Worm (Caenorhabditis elegans) whole organism, L4 larva: ENCODE results near the gene tut-1.
A peak's percentile ranks its signal among the peaks of the same experiment; 100 is the strongest.

ENCODE experiments used
- F26F4.8 ChIP-seq: fragments of 200-800 bp; sonication (Bioruptor generic); conservative IDR thresholded peaks from 2 replicates; pipeline ENCODE4 v1.3.6; 2022; ENCODE audit warnings: missing genetic modification characterization, missing compliant biosample characterization
- F49E8.2 ChIP-seq: sonication (generic microtip); optimal IDR thresholded peaks from 2 replicates; lab custom pipeline; 2016; ENCODE audit warnings: missing compliant biosample characterization, mild to moderate bottlenecking, missing genetic modification characterization, borderline replicate concordance
- T20F7.1 ChIP-seq: fragments of 200-800 bp; sonication (Bioruptor generic); optimal IDR thresholded peaks from 2 replicates; lab custom pipeline; 2018; ENCODE audit warnings: mild to moderate bottlenecking, missing genetic modification characterization, missing compliant biosample characterization
- Y48G9A.11 ChIP-seq: fragments of 200-800 bp; sonication (Bioruptor generic); IDR thresholded peaks from 2 replicates; pipeline ENCODE4 v1.3.6; 2022; ENCODE audit warnings: missing genetic modification reagents, missing genetic modification characterization, missing compliant biosample characterization
- ZK337.2 ChIP-seq: fragments of 200-800 bp; sonication (Bioruptor generic); IDR thresholded peaks from 2 replicates; pipeline ENCODE4 v1.3.6; 2022; ENCODE audit warnings: missing genetic modification reagents, missing genetic modification characterization, missing compliant biosample characterization
- ZK546.5 ChIP-seq, 2 experiments: sonication (generic microtip); optimal IDR thresholded peaks; 2 replicates each; lab custom pipeline; 2017; ENCODE audit warnings: missing biosample characterization in 2 of 2, missing genetic modification characterization in 2 of 2
- ama-1 ChIP-seq: fragments of 150-350 bp; optimal IDR thresholded peaks from 2 replicates; lab custom pipeline; 2014; ENCODE audit warnings: inconsistent platforms, mixed read lengths
- ceh-62 ChIP-seq: sonication (generic microtip); optimal IDR thresholded peaks from 2 replicates; lab custom pipeline; 2017; ENCODE audit warnings: missing biosample characterization, missing genetic modification characterization
- ceh-82 ChIP-seq: sonication (generic microtip); optimal IDR thresholded peaks from 2 replicates; lab custom pipeline; 2017; ENCODE audit warnings: missing biosample characterization, missing genetic modification characterization
- dmd-6 ChIP-seq: fragments of 200-800 bp; sonication (Bioruptor generic); IDR thresholded peaks from 2 replicates; pipeline ENCODE4 v1.3.6; 2022; ENCODE audit warnings: missing genetic modification reagents, missing genetic modification characterization, missing compliant biosample characterization
- dpl-1 ChIP-seq: fragments of 150-350 bp; optimal IDR thresholded peaks from 2 replicates; lab custom pipeline; 2014; ENCODE audit warnings: missing biosample characterization, missing genetic modification reagents, missing genetic modification characterization
- dve-1 ChIP-seq: sonication (generic microtip); optimal IDR thresholded peaks from 2 replicates; lab custom pipeline; 2017; ENCODE audit warnings: antibody characterized with exemption, mild to moderate bottlenecking, missing genetic modification characterization, missing compliant biosample characterization; ENCODE audit not compliant: insufficient read depth
- egl-27 ChIP-seq: sonication (generic microtip); optimal IDR thresholded peaks from 3 replicates; lab custom pipeline; 2017; ENCODE audit warnings: missing biosample characterization, missing genetic modification reagents, missing genetic modification characterization
- hmg-1.1 ChIP-seq: fragments of 200-800 bp; sonication (Bioruptor generic); IDR thresholded peaks from 2 replicates; pipeline ENCODE4 v1.3.6; 2022; ENCODE audit warnings: missing genetic modification reagents, missing genetic modification characterization, missing compliant biosample characterization
- jun-1 ChIP-seq: fragments of 150-350 bp; optimal IDR thresholded peaks from 2 replicates; lab custom pipeline; 2014; ENCODE audit warnings: missing biosample characterization, missing genetic modification reagents, missing genetic modification characterization
- lin-1 ChIP-seq: fragments of 200-800 bp; sonication (Bioruptor generic); IDR thresholded peaks from 2 replicates; pipeline ENCODE4 v1.3.6; 2022; ENCODE audit warnings: missing genetic modification reagents, missing genetic modification characterization, missing compliant biosample characterization
- lin-13 ChIP-seq: fragments of 150-350 bp; optimal IDR thresholded peaks from 2 replicates; lab custom pipeline; 2014; ENCODE audit warnings: missing biosample characterization, missing genetic modification reagents, missing genetic modification characterization
- lin-15B ChIP-seq: fragments of 150-350 bp; sonication (generic microtip); optimal IDR thresholded peaks from 3 replicates; lab custom pipeline; 2014; ENCODE audit warnings: missing biosample characterization, missing genetic modification characterization
- lin-38 ChIP-seq: fragments of 200-800 bp; sonication (Bioruptor generic); IDR thresholded peaks from 2 replicates; pipeline ENCODE4 v1.3.6; 2022; ENCODE audit warnings: missing genetic modification reagents, missing genetic modification characterization, missing compliant biosample characterization
- lin-39 ChIP-seq: fragments of 150-350 bp; optimal IDR thresholded peaks from 2 replicates; lab custom pipeline; 2014; ENCODE audit warnings: missing biosample characterization, missing genetic modification reagents, missing genetic modification characterization
- lsy-2 ChIP-seq, 2 experiments: fragments of 150-350 bp in 1 of 2; sonication (generic microtip) in 1 of 2; optimal IDR thresholded peaks; 2 replicates each; lab custom pipeline; 2014 to 2017; ENCODE audit warnings: missing biosample characterization in 2 of 2, missing genetic modification characterization in 2 of 2
- madf-5 ChIP-seq, 2 experiments: fragments of 200-800 bp; sonication (Bioruptor generic); IDR thresholded peaks; 2 replicates each; pipeline ENCODE4 v1.3.6; 2022; ENCODE audit warnings: missing compliant biosample characterization in 2 of 2, missing genetic modification characterization in 2 of 2
- mep-1 ChIP-seq: fragments of 150-350 bp; sonication (generic microtip); optimal IDR thresholded peaks from 3 replicates; lab custom pipeline; 2014; ENCODE audit warnings: missing biosample characterization, missing genetic modification characterization
- mes-2 ChIP-seq: sonication (generic microtip); optimal IDR thresholded peaks from 2 replicates; lab custom pipeline; 2016; ENCODE audit warnings: missing genotype, mild to moderate bottlenecking, missing genetic modification characterization, missing compliant biosample characterization; ENCODE audit not compliant: poor library complexity, severe bottlenecking
- mxl-3 ChIP-seq: fragments of 200-800 bp; sonication (Bioruptor generic); optimal IDR thresholded peaks from 2 replicates; lab custom pipeline; 2018; ENCODE audit warnings: mild to moderate bottlenecking, missing genetic modification characterization, missing compliant biosample characterization
- nhr-111 ChIP-seq: fragments of 200-800 bp; sonication (Bioruptor generic); optimal IDR thresholded peaks from 2 replicates; lab custom pipeline; 2018; ENCODE audit warnings: mild to moderate bottlenecking, missing genetic modification characterization, missing compliant biosample characterization
- nhr-25 ChIP-seq: sonication (generic microtip); optimal IDR thresholded peaks from 2 replicates; lab custom pipeline; 2017; ENCODE audit warnings: missing genetic modification characterization, mild to moderate bottlenecking, missing compliant biosample characterization, antibody characterized with exemption, moderate library complexity, borderline replicate concordance; ENCODE audit not compliant: insufficient read depth
- nhr-42 ChIP-seq: fragments of 200-800 bp; sonication (Bioruptor generic); IDR thresholded peaks from 2 replicates; pipeline ENCODE4 v1.3.6; 2022; ENCODE audit warnings: missing genetic modification characterization, missing compliant biosample characterization
- nhr-76 ChIP-seq: fragments of 150-350 bp; optimal IDR thresholded peaks from 2 replicates; lab custom pipeline; 2014; ENCODE audit warnings: missing biosample characterization, missing genetic modification characterization
- nhr-77 ChIP-seq: fragments of 150-350 bp; optimal IDR thresholded peaks from 2 replicates; lab custom pipeline; 2014; ENCODE audit warnings: missing biosample characterization, missing genetic modification characterization
- set-16 ChIP-seq: fragments of 200-800 bp; sonication (Bioruptor generic); IDR thresholded peaks from 2 replicates; pipeline ENCODE4 v1.3.6; 2022; ENCODE audit warnings: missing genetic modification reagents, missing genetic modification characterization, missing compliant biosample characterization
- skn-1 ChIP-seq: fragments of 150-350 bp; optimal IDR thresholded peaks from 2 replicates; lab custom pipeline; 2014; ENCODE audit warnings: missing biosample characterization, missing genetic modification characterization
- snpc-1.2 ChIP-seq: fragments of 200-800 bp; sonication (Bioruptor generic); IDR thresholded peaks from 2 replicates; pipeline ENCODE4 v1.3.6; 2022; ENCODE audit warnings: missing genetic modification reagents, missing genetic modification characterization, missing compliant biosample characterization
- snpc-4 ChIP-seq: fragments of 150-350 bp; optimal IDR thresholded peaks from 2 replicates; lab custom pipeline; 2014; ENCODE audit warnings: missing biosample characterization, missing genetic modification characterization
- tag-97 ChIP-seq: fragments of 200-800 bp; sonication (Bioruptor generic); IDR thresholded peaks from 2 replicates; pipeline ENCODE4 v1.3.6; 2022; ENCODE audit warnings: missing genetic modification characterization, missing compliant biosample characterization
- zag-1 ChIP-seq: fragments of 150-350 bp; optimal IDR thresholded peaks from 2 replicates; lab custom pipeline; 2014; ENCODE audit warnings: missing biosample characterization, missing genetic modification characterization
- zip-11 ChIP-seq: fragments of 200-800 bp; sonication (Bioruptor generic); IDR thresholded peaks from 2 replicates; pipeline ENCODE4 v1.3.6; 2022; ENCODE audit warnings: missing genetic modification characterization, missing compliant biosample characterization
- ztf-7 ChIP-seq: fragments of 150-350 bp; optimal IDR thresholded peaks from 2 replicates; lab custom pipeline; 2014; ENCODE audit warnings: missing biosample characterization, missing genetic modification characterization

tut-1 gene

ce11 chrIV:125881-126781 is 4.6 kb upstream of the tut-1 start, which contains the start of the genes grld-1 and cox-6C (continued):
- TF ChIP-seq lin-15B (no peak), lin-38 (GFP tag; lab: Robert Waterston, UW) (peak; percentile 64), nhr-111 (no peak), T20F7.1 (GFP tag; lab: Kevin White, UChicago) (peak; percentile 98), dmd-6 (GFP tag; lab: Robert Waterston, UW) (no peak), lsy-2 (tag; optimal IDR thresholded peaks at IDR 0.05; lab: Kevin White, UChicago) (peak; percentile 82 to 97), tag-97 (GFP tag; lab: Robert Waterston, UW) (no peak), set-16 (no peak), lin-1 (GFP tag; lab: Robert Waterston, UW) (no peak), hmg-1.1 (GFP tag; lab: Robert Waterston, UW) (peak; percentile 43), ceh-82 (tag; lab: Kevin White, UChicago) (no peak), mep-1 (peak; percentile 65), dve-1 (peak; percentile 29), mes-2 (peak; percentile 73), dpl-1 (GFP tag; lab: Kevin White, UChicago) (peak; percentile 45)

- peak; percentile 85 for TF ChIP-seq set-16
These were observed 1.6 kb upstream of the tut-1 start for ce11 chrIV:122877-123657.

DNA sequence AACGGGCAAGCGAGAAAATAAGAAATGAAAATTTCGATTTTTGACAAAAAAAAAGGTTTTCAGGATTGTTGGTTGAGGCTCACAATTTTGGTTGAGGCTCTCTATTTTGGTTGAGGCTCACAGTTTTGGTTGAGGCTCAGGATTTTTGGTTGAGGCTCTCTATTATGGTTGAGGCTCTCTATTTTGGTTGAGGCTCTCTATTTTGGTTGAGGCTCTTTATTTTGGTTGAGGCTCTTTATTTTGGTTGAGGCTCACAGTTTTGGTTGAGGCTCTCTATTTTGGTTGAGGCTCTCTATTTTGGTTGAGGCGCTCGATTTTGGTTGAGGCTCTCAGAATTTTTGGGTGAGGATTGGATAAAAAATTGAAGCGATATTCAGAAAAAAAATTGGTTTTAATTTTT is 1.7 kb downstream of the tut-1 start:
- TF ChIP-seq ztf-7, result no peak
- TF ChIP-seq lin-39, result no peak
- no peak for TF ChIP-seq nhr-76 (tag; lab: Kevin White, UChicago)
- no peak for TF ChIP-seq snpc-1.2 (GFP tag; lab: Robert Waterston, UW)
- no peak for TF ChIP-seq nhr-42 (GFP tag; lab: Robert Waterston, UW)
- TF ChIP-seq ceh-62 (tag; lab: Kevin White, UChicago), result no peak
- TF ChIP-seq zag-1 (tag; lab: Kevin White, UChicago), result no peak
- no peak for TF ChIP-seq zip-11 (GFP tag; lab: Robert Waterston, UW)
- no peak for TF ChIP-seq mxl-3 (GFP tag; lab: Kevin White, UChicago)
- TF ChIP-seq ZK337.2 (GFP tag; lab: Robert Waterston, UW), result no peak
- no peak for TF ChIP-seq set-16
- TF ChIP-seq ZK546.5 (tag; optimal IDR thresholded peaks at IDR 0.05; lab: Kevin White, UChicago), result no peak
- TF ChIP-seq ama-1, result no peak
- no peak for TF ChIP-seq lin-13 (GFP tag; lab: Kevin White, UChicago)
- TF ChIP-seq F49E8.2, result no peak
- TF ChIP-seq snpc-4 (tag; lab: Kevin White, UChicago), result no peak

DNA sequence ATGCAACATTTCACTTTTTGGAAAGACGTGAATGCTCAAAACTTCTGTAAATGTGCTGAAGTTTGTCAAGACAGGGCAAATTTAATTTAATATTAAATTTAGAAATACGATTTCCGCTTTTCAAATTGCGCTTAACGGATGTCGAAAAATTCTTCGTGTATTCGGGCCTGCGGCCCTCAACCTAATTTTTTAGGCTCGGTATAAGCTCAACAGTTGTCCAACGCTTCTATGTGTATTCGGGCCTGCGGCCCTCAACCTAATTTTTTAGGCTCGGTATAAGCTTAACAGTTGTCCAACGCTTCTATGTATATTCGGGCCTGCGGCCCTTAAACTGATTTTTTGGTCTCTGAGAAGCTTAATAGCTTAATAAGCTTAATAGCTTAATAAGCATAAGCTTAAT is 2.7 kb downstream of the tut-1 start:
- TF ChIP-seq skn-1, result no peak
- TF ChIP-seq F26F4.8 (GFP tag; lab: Robert Waterston, UW), result 0 out of 2 replicates have a peak, but pooled peaks have one; percentile 13
- no peak for TF ChIP-seq ceh-82 (tag; lab: Kevin White, UChicago)
- TF ChIP-seq nhr-25, result no peak
- TF ChIP-seq jun-1 (tag; lab: Kevin White, UChicago), result no peak
- TF ChIP-seq egl-27 (tag; lab: Kevin White, UChicago), result no peak
- no peak for TF ChIP-seq nhr-77 (tag; lab: Kevin White, UChicago)
- no peak for TF ChIP-seq Y48G9A.11
- no peak for TF ChIP-seq madf-5 (GFP tag; IDR thresholded peaks at IDR 0.05; lab: Robert Waterston, UW)
- TF ChIP-seq lin-38 (GFP tag; lab: Robert Waterston, UW), result peak; percentile 38
